Fruit fly (Drosophila melanogaster) whole organism, prepupa: ENCODE data around the gene nis.

Experiments
- CG10631 ChIP-seq: fragments of 200-800 bp; sonication (Bioruptor generic); optimal IDR thresholded peaks from 2 replicates; lab custom pipeline; 2016; ENCODE audit warnings: missing biosample characterization, missing genetic modification characterization
- CG10669 ChIP-seq: fragments of 200-800 bp; sonication (Bioruptor generic); optimal IDR thresholded peaks from 3 replicates; lab custom pipeline; 2018; ENCODE audit warnings: missing biosample characterization, mild to moderate bottlenecking, missing genetic modification characterization, moderate library complexity
- CG11294 ChIP-seq: fragments of 200-800 bp; sonication (Bioruptor generic); IDR thresholded peaks from 2 replicates; pipeline ENCODE4 v1.3.6; 2022; ENCODE audit warnings: missing biosample characterization, missing genetic modification characterization
- CG11902 ChIP-seq: fragments of 200-800 bp; sonication (Bioruptor generic); optimal IDR thresholded peaks from 3 replicates; lab custom pipeline; 2016; ENCODE audit warnings: missing biosample characterization, missing genetic modification characterization
- CG15336 ChIP-seq: fragments of 200-800 bp; sonication (Bioruptor generic); IDR thresholded peaks from 2 replicates; pipeline ENCODE4 v1.3.6; 2022; ENCODE audit warnings: missing biosample characterization, missing genetic modification characterization
- CG1621 ChIP-seq: fragments of 200-800 bp; sonication (Bioruptor generic); optimal IDR thresholded peaks from 3 replicates; lab custom pipeline; 2018; ENCODE audit warnings: missing biosample characterization, mild to moderate bottlenecking, missing genetic modification characterization
- CG16779 ChIP-seq: fragments of 200-800 bp; sonication (Bioruptor generic); optimal IDR thresholded peaks from 3 replicates; lab custom pipeline; 2017; ENCODE audit warnings: missing biosample characterization, mild to moderate bottlenecking, missing genetic modification characterization
- CG3032 ChIP-seq: fragments of 200-800 bp; optimal IDR thresholded peaks from 2 replicates; lab custom pipeline; 2019; ENCODE audit warnings: missing biosample characterization, mild to moderate bottlenecking, missing genetic modification characterization, moderate library complexity
- CG31627 ChIP-seq: fragments of 200-800 bp; sonication (Bioruptor generic); optimal IDR thresholded peaks from 3 replicates; lab custom pipeline; 2016; ENCODE audit warnings: missing biosample characterization, missing genetic modification characterization
- CG32006 ChIP-seq: fragments of 200-800 bp; sonication (Bioruptor generic); optimal IDR thresholded peaks from 3 replicates; lab custom pipeline; 2017; ENCODE audit warnings: missing biosample characterization, mild to moderate bottlenecking, missing genetic modification characterization
- CG34406 ChIP-seq: fragments of 200-800 bp; sonication (Bioruptor generic); optimal IDR thresholded peaks from 3 replicates; lab custom pipeline; 2016; ENCODE audit warnings: missing biosample characterization, missing genetic modification characterization
- CG3919 ChIP-seq: fragments of 200-800 bp; sonication (Bioruptor generic); optimal IDR thresholded peaks from 3 replicates; lab custom pipeline; 2016; ENCODE audit warnings: missing biosample characterization, missing genetic modification characterization
- CG4318 ChIP-seq: fragments of 200-800 bp; sonication (Bioruptor generic); optimal IDR thresholded peaks from 3 replicates; lab custom pipeline; 2017; ENCODE audit warnings: missing biosample characterization, mild to moderate bottlenecking, missing genetic modification characterization
- CG6163 ChIP-seq: fragments of 200-800 bp; sonication (Bioruptor generic); IDR thresholded peaks from 3 replicates; pipeline ENCODE4 v1.3.6; 2022; ENCODE audit warnings: missing biosample characterization, missing genetic modification characterization
- CG6854 ChIP-seq: fragments of 200-800 bp; sonication (Bioruptor generic); optimal IDR thresholded peaks from 2 replicates; lab custom pipeline; 2017; ENCODE audit warnings: missing biosample characterization, mild to moderate bottlenecking, missing genetic modification characterization
- CG7368 ChIP-seq: fragments of 200-800 bp; sonication (Bioruptor generic); optimal IDR thresholded peaks from 3 replicates; lab custom pipeline; 2016; ENCODE audit warnings: missing biosample characterization, missing genetic modification characterization
- CG8119 ChIP-seq: fragments of 200-800 bp; sonication (Bioruptor generic); IDR thresholded peaks from 3 replicates; pipeline ENCODE4 v1.3.6; 2022; ENCODE audit warnings: missing biosample characterization, missing genetic modification characterization
- CG8632 ChIP-seq: fragments of 200-800 bp; sonication (Bioruptor generic); optimal IDR thresholded peaks from 3 replicates; lab custom pipeline; 2016; ENCODE audit warnings: missing biosample characterization, missing genetic modification characterization
- CG9139 ChIP-seq: fragments of 200-800 bp; sonication (Bioruptor generic); optimal IDR thresholded peaks from 3 replicates; lab custom pipeline; 2017; ENCODE audit warnings: missing biosample characterization, mild to moderate bottlenecking, missing genetic modification characterization
- Eip75B ChIP-seq: fragments of 200-800 bp; sonication (Bioruptor generic); optimal IDR thresholded peaks from 3 replicates; lab custom pipeline; 2016; ENCODE audit warnings: missing biosample characterization, missing genetic modification characterization
- Eip78C ChIP-seq: fragments of 200-800 bp; sonication (Bioruptor generic); peaks from one replicate; lab custom pipeline; 2016; ENCODE audit warnings: missing biosample characterization, missing genetic modification characterization
- Ets96B ChIP-seq: fragments of 200-800 bp; optimal IDR thresholded peaks from 2 replicates; lab custom pipeline; 2019; ENCODE audit warnings: missing biosample characterization, mild to moderate bottlenecking, missing genetic modification characterization, moderate library complexity
- Gug ChIP-seq: fragments of 200-800 bp; sonication (Bioruptor generic); IDR thresholded peaks from 2 replicates; pipeline ENCODE4 v1.3.6; 2022; ENCODE audit warnings: missing biosample characterization, missing genetic modification characterization
- Hr38 ChIP-seq: sonication (Bioruptor generic); optimal IDR thresholded peaks from 2 replicates; lab custom pipeline; 2016; ENCODE audit warnings: missing biosample characterization, missing genetic modification characterization
- Hr4 ChIP-seq: fragments of 200-800 bp; sonication (Bioruptor generic); optimal IDR thresholded peaks from 3 replicates; lab custom pipeline; 2016; ENCODE audit warnings: missing biosample characterization, missing genetic modification characterization
- Lpt ChIP-seq: fragments of 200-800 bp; sonication (Bioruptor generic); optimal IDR thresholded peaks from 3 replicates; lab custom pipeline; 2016; ENCODE audit warnings: missing biosample characterization, missing genetic modification characterization
- Met ChIP-seq: fragments of 200-800 bp; sonication (Bioruptor generic); optimal IDR thresholded peaks from 3 replicates; lab custom pipeline; 2016; ENCODE audit warnings: missing biosample characterization, missing genetic modification characterization
- Smox ChIP-seq: fragments of 200-800 bp; sonication (Bioruptor generic); optimal IDR thresholded peaks from 3 replicates; lab custom pipeline; 2016; ENCODE audit warnings: missing biosample characterization, missing genetic modification characterization
- Sox102F ChIP-seq: fragments of 200-800 bp; sonication (Bioruptor generic); optimal IDR thresholded peaks from 2 replicates; lab custom pipeline; 2016; ENCODE audit warnings: missing biosample characterization, mild to moderate bottlenecking, missing genetic modification characterization
- Sox14 ChIP-seq: fragments of 200-800 bp; sonication (Bioruptor generic); optimal IDR thresholded peaks from 3 replicates; lab custom pipeline; 2016; ENCODE audit warnings: missing biosample characterization, missing genetic modification characterization
- cyc ChIP-seq: fragments of 200-800 bp; sonication (Bioruptor generic); optimal IDR thresholded peaks from 3 replicates; lab custom pipeline; 2016; ENCODE audit warnings: missing biosample characterization, missing genetic modification characterization
- dac ChIP-seq: fragments of 200-800 bp; sonication (Bioruptor generic); optimal IDR thresholded peaks from 2 replicates; lab custom pipeline; 2017; ENCODE audit warnings: missing biosample characterization, mild to moderate bottlenecking, missing genetic modification characterization
- eg ChIP-seq: fragments of 200-800 bp; sonication (Bioruptor generic); IDR thresholded peaks from 3 replicates; pipeline ENCODE4 v1.3.6; 2022; ENCODE audit warnings: missing biosample characterization, missing genetic modification characterization
- esn ChIP-seq: fragments of 200-800 bp; sonication (Bioruptor generic); optimal IDR thresholded peaks from 2 replicates; lab custom pipeline; 2016; ENCODE audit warnings: missing biosample characterization, mild to moderate bottlenecking, missing genetic modification characterization, moderate library complexity
- fd59A ChIP-seq: fragments of 200-800 bp; sonication (Bioruptor generic); optimal IDR thresholded peaks from 2 replicates; lab custom pipeline; 2017; ENCODE audit warnings: missing biosample characterization, mild to moderate bottlenecking, missing genetic modification characterization, missing genetic modification reagents
- fd85E ChIP-seq: fragments of 200-800 bp; sonication (Bioruptor generic); optimal IDR thresholded peaks from 3 replicates; lab custom pipeline; 2016; ENCODE audit warnings: missing biosample characterization, missing genetic modification characterization
- fkh ChIP-seq: fragments of 200-800 bp; sonication (Bioruptor generic); optimal IDR thresholded peaks from 3 replicates; lab custom pipeline; 2017; ENCODE audit warnings: missing biosample characterization, mild to moderate bottlenecking, missing genetic modification characterization, moderate library complexity
- net ChIP-seq: fragments of 200-800 bp; sonication (Bioruptor generic); optimal IDR thresholded peaks from 3 replicates; lab custom pipeline; 2016; ENCODE audit warnings: missing biosample characterization, missing genetic modification characterization
- salr ChIP-seq, 2 experiments: fragments of 200-800 bp; sonication (Bioruptor generic); optimal IDR thresholded peaks; 3 replicates each; lab custom pipeline; 2016 to 2018; ENCODE audit warnings: missing biosample characterization in 2 of 2, missing genetic modification characterization in 2 of 2, mild to moderate bottlenecking in 1 of 2
- spab ChIP-seq: fragments of 200-800 bp; sonication (Bioruptor generic); optimal IDR thresholded peaks from 2 replicates; lab custom pipeline; 2017; ENCODE audit warnings: missing biosample characterization, mild to moderate bottlenecking, missing genetic modification characterization, missing genetic modification reagents
- ss ChIP-seq, 2 experiments: fragments of 200-800 bp; sonication (Bioruptor generic); optimal IDR thresholded peaks; 2 replicates in 1 of 2; 3 replicates in 1 of 2; lab custom pipeline; 2017 to 2018; ENCODE audit warnings: mild to moderate bottlenecking in 2 of 2, missing biosample characterization in 2 of 2, missing genetic modification characterization in 2 of 2, moderate library complexity in 1 of 2
- svp ChIP-seq: fragments of 200-800 bp; sonication (Bioruptor generic); peaks from one replicate; lab custom pipeline; 2016; ENCODE audit warnings: missing biosample characterization, missing genetic modification characterization
- topi ChIP-seq: fragments of 200-800 bp; sonication (Bioruptor generic); optimal IDR thresholded peaks from 3 replicates; lab custom pipeline; 2016; ENCODE audit warnings: missing biosample characterization, missing genetic modification characterization
- vri ChIP-seq: fragments of 200-800 bp; sonication (Bioruptor generic); optimal IDR thresholded peaks from 3 replicates; lab custom pipeline; 2016; ENCODE audit warnings: missing biosample characterization, mild to moderate bottlenecking, missing genetic modification characterization

nis gene

DNA sequence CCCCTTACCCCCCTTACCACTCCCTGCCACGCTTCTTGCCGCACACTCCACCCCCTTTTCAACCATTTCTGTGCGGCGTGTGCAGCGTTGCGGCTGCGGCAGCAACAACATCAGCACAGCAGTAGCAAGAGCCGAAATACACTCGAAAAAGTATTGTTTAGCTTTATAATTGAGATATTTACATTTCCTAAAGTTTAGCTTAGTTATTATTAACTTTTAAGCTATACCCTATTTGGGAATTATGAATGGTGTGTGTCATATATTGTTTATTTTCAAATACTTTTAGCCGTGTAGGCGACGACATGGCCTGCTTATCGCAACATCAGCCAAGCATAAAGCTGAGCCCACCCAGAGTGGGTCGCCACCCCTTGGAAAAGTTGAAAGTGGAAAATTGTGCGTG, 28.8 kb upstream of the nis start:
- TF ChIP-seq CG11902 (GFP tag; lab: Kevin White, UChicago) (no peak), CG6163 (GFP tag; lab: Robert Waterston, UW) (0 out of 3 replicates have a peak, but pooled peaks have one; percentile 32), ss (GFP tag; optimal IDR thresholded peaks at IDR 0.05; lab: Kevin White, UChicago) (no peak), spab (no peak), CG15336 (GFP tag; lab: Robert Waterston, UW) (0 out of 2 replicates have a peak, but pooled peaks have one; percentile 16), CG32006 (GFP tag; lab: Kevin White, UChicago) (peak; percentile 17), Eip78C (GFP tag; lab: Kevin White, UChicago) (peak; percentile 32), eg (0 out of 3 replicates have a peak, but pooled peaks have one; percentile 16)

DNA sequence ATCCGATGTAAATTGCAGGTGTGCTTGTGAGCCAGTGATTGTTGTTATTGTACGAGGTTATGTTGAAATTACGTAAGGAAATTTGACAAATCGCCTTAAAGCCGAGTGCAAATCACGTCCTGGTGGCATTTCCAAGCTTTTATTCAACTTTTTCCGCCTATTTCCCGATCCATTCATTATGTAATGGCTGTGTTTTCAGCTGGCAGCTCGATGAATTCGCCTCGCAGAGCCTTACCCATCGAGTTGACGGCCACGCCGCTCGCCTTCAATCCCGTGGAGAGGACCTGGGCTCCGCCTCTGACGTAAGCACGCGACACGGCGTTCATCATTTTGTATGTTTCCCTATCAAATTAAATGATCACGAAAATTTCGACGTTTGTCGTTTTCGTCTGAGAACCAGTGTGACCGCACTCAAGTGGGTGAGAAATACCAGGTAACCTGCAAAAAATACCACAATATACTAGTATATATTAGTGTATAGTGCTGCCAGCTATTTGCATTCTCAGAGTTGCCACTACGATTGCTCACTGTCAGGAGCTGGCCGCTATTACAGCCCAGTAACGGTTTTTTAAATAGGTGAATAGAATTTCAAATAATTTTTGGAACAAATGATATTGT, 26.9 kb upstream of the nis start, which contains the start of gene RFeSP:
Gene RFeSP (minus strand): TSS at position 413 of the 618 bp plus-strand sequence.
- TF ChIP-seq CG8632 (no peak), salr (GFP tag; optimal IDR thresholded peaks at IDR 0.05; lab: Kevin White, UChicago) (no peak), net (no peak), CG6854 (no peak), Sox14 (GFP tag; lab: Kevin White, UChicago) (peak; percentile 2), CG32006 (GFP tag; lab: Kevin White, UChicago) (no peak), CG10631 (GFP tag; lab: Kevin White, UChicago) (no peak), CG4318 (GFP tag; lab: Kevin White, UChicago) (no peak), CG31627 (GFP tag; lab: Kevin White, UChicago) (no peak), vri (GFP tag; lab: Kevin White, UChicago) (peak; percentile 88)

- peak; percentile 75 for TF ChIP-seq Hr4 (GFP tag; lab: Kevin White, UChicago)
- TF ChIP-seq CG8632 = peak; percentile 58
- peak; percentile 84 for TF ChIP-seq CG11902 (GFP tag; lab: Kevin White, UChicago)
- TF ChIP-seq CG34406 (GFP tag; lab: Kevin White, UChicago) = peak; percentile 77
- peak; percentile 56 for TF ChIP-seq fd59A (GFP tag; lab: Kevin White, UChicago)
- peak; percentile 62 for TF ChIP-seq dac
- TF ChIP-seq topi = peak; percentile 87
- peak; percentile 98 for TF ChIP-seq fkh (GFP tag; lab: Kevin White, UChicago)
- TF ChIP-seq CG11294 = peak; percentile 47; the same call in 1 of the 2 replicates
- peak; percentile 89 for TF ChIP-seq Eip78C (GFP tag; lab: Kevin White, UChicago)
- peak; percentile 87 for TF ChIP-seq esn (GFP tag; lab: Kevin White, UChicago)
- peak; percentile 79 for TF ChIP-seq Sox102F (GFP tag; lab: Kevin White, UChicago)
- TF ChIP-seq salr (GFP tag; optimal IDR thresholded peaks at IDR 0.05; lab: Kevin White, UChicago) = peak; percentile 41 to 43
- peak; percentile 73 for TF ChIP-seq net
- TF ChIP-seq CG15336 (GFP tag; lab: Robert Waterston, UW) = peak; percentile 60
- TF ChIP-seq Smox (GFP tag; lab: Kevin White, UChicago) = peak; percentile 82
- TF ChIP-seq CG3032 = peak; percentile 82
- TF ChIP-seq Ets96B (tag; lab: Kevin White, UChicago) = peak; percentile 68
- TF ChIP-seq CG10669 (GFP tag; lab: Kevin White, UChicago) = peak; percentile 62
- peak; percentile 85 for TF ChIP-seq Met (GFP tag; lab: Kevin White, UChicago)
- no peak for TF ChIP-seq CG8119 (GFP tag; lab: Robert Waterston, UW)
- peak; percentile 90 for TF ChIP-seq cyc (GFP tag; lab: Kevin White, UChicago)
- no peak for TF ChIP-seq CG16779 (tag; lab: Kevin White, UChicago)
- peak; percentile 89 for TF ChIP-seq CG10631 (GFP tag; lab: Kevin White, UChicago)
- no peak for TF ChIP-seq Hr38 (GFP tag; lab: Kevin White, UChicago)
- TF ChIP-seq Sox14 (GFP tag; lab: Kevin White, UChicago) = peak; percentile 94
- TF ChIP-seq Eip75B (GFP tag; lab: Kevin White, UChicago) = no peak
- peak; percentile 36 for TF ChIP-seq CG7368 (GFP tag; lab: Kevin White, UChicago)
- no peak for TF ChIP-seq svp (GFP tag; lab: Kevin White, UChicago)
- TF ChIP-seq Lpt = peak; percentile 53
- no peak for TF ChIP-seq CG9139 (GFP tag; lab: Kevin White, UChicago)
- peak; percentile 22 for TF ChIP-seq CG6854
- no peak for TF ChIP-seq spab
- TF ChIP-seq CG6163 (GFP tag; lab: Robert Waterston, UW) = peak; percentile 69; the same call in 1 of the 3 replicates
- peak; percentile 94 for TF ChIP-seq CG31627 (GFP tag; lab: Kevin White, UChicago)
- peak; percentile 83 for TF ChIP-seq CG3919 (GFP tag; lab: Kevin White, UChicago)
- peak; percentile 79 for TF ChIP-seq Gug (GFP tag; lab: Robert Waterston, UW)
- peak; percentile 38 for TF ChIP-seq fd85E (GFP tag; lab: Kevin White, UChicago)
- TF ChIP-seq CG1621 (tag; lab: Kevin White, UChicago) = peak; percentile 41
- TF ChIP-seq eg = peak; percentile 82
- TF ChIP-seq ss (GFP tag; optimal IDR thresholded peaks at IDR 0.05; lab: Kevin White, UChicago) = no peak
Measured at dm6 chr2L:1611122-1611521, 24.2 kb upstream of the nis start, which contains the start of the genes Rab3GAP1 and CG14352. TSS of gene Rab3GAP1 (minus strand) at chr2L:1611157. TSS of gene CG14352 (plus strand) at chr2L:1611410.
